Fruit fly (Drosophila melanogaster): Measurements from ENCODE around the gene CG42354.

Gene CG42354

dm6 chrX:16090179-16091144, 14.3 kb downstream of the CG42354 start (continued):
- TF ChIP-seq Asciz (GFP tag; optimal IDR thresholded peaks at IDR 0.05) (peak; percentile 74), grn (GFP tag; optimal IDR thresholded peaks at IDR 0.05) (no peak), tin (GFP tag; optimal IDR thresholded peaks at IDR 0.05) (peak; percentile 87), ftz-f1 (GFP tag; optimal IDR thresholded peaks at IDR 0.05) (no peak), pfk (GFP tag; optimal IDR thresholded peaks at IDR 0.05) (peak; percentile 29), CG1603 (tag; optimal IDR thresholded peaks at IDR 0.05) (peak; percentile 95), CG12942 (GFP tag; optimal IDR thresholded peaks at IDR 0.05) (peak; percentile 80), fu2 (GFP tag; optimal IDR thresholded peaks at IDR 0.05) (peak; percentile 87), gcm (GFP tag; optimal IDR thresholded peaks at IDR 0.05) (peak; percentile 78), CG17328 (GFP tag; IDR thresholded peaks at IDR 0.05) (peak; percentile 88), CG17829 (tag; optimal IDR thresholded peaks at IDR 0.05) (peak; percentile 77), CG6765 (GFP tag; optimal IDR thresholded peaks at IDR 0.05) (peak; percentile 81), gfzf (GFP tag; optimal IDR thresholded peaks at IDR 0.05) (no peak), tup (GFP tag; optimal IDR thresholded peaks at IDR 0.05) (peak; percentile 30), Mad (GFP tag; optimal IDR thresholded peaks at IDR 0.05) (no peak), Hmr (GFP tag; optimal IDR thresholded peaks at IDR 0.05) (peak; percentile 93), CG4617 (GFP tag; optimal IDR thresholded peaks at IDR 0.05; ENCODE audit: borderline replicate concordance) (peak; percentile 42), ro (GFP tag; IDR thresholded peaks at IDR 0.05) (peak; percentile 66), CG7987 (GFP tag; optimal IDR thresholded peaks at IDR 0.05) (peak; percentile 74), lab (GFP tag; optimal IDR thresholded peaks at IDR 0.05) (peak; percentile 95), klu (GFP tag; IDR thresholded peaks at IDR 0.05) (peak; percentile 75), CG30020 (tag; optimal IDR thresholded peaks at IDR 0.05) (peak; percentile 41), CG34376 (GFP tag; optimal IDR thresholded peaks at IDR 0.05) (peak; percentile 86), wdn (GFP tag; IDR thresholded peaks at IDR 0.05) (peak; percentile 90), CG4820 (GFP tag; optimal IDR thresholded peaks at IDR 0.05) (peak; percentile 82), tgo (GFP tag; IDR thresholded peaks at IDR 0.05) (peak; percentile 92), Gug (GFP tag; IDR thresholded peaks at IDR 0.05) (peak; percentile 84), Lim3 (GFP tag; IDR thresholded peaks at IDR 0.05) (peak; percentile 70; the same call in 1 of the 2 replicates), CG13287 (GFP tag; IDR thresholded peaks at IDR 0.05; ENCODE audit: partially characterized antibody) (no peak), Fer3 (tag; optimal IDR thresholded peaks at IDR 0.05) (peak; percentile 95), Mes4 (GFP tag; optimal IDR thresholded peaks at IDR 0.05) (peak; percentile 72), pros (GFP tag; optimal IDR thresholded peaks at IDR 0.05) (no peak), Ptx1 (GFP tag; IDR thresholded peaks at IDR 0.05) (peak; percentile 89), stc (GFP tag; IDR thresholded peaks at IDR 0.05) (peak; percentile 84), HLH54F (GFP tag; optimal IDR thresholded peaks at IDR 0.05) (peak; percentile 91), danr (GFP tag; IDR thresholded peaks at IDR 0.05) (peak; percentile 80), CrebB (tag; optimal IDR thresholded peaks at IDR 0.05) (peak; percentile 91), ATbp (GFP tag; optimal IDR thresholded peaks at IDR 0.05) (peak; percentile 89), CG1529 (GFP tag; optimal IDR thresholded peaks at IDR 0.05) (peak; percentile 74), az2 (GFP tag; optimal IDR thresholded peaks at IDR 0.05) (peak; percentile 92), CG9817 (tag; optimal IDR thresholded peaks at IDR 0.05) (peak; percentile 96), CG1647 (GFP tag; optimal IDR thresholded peaks at IDR 0.05) (peak; percentile 90), fru (optimal IDR thresholded peaks at IDR 0.05) (no peak), repo (GFP tag; optimal IDR thresholded peaks at IDR 0.05) (peak; percentile 83), trh (GFP tag; optimal IDR thresholded peaks at IDR 0.05) (peak; percentile 59), nerfin-1 (tag; optimal IDR thresholded peaks at IDR 0.05) (peak; percentile 77), CG15514 (GFP tag; optimal IDR thresholded peaks at IDR 0.05) (peak; percentile 78), mam (GFP tag; optimal IDR thresholded peaks at IDR 0.05) (peak; percentile 94), CG13296 (GFP tag; optimal IDR thresholded peaks at IDR 0.05) (peak; percentile 93)
